Worm (Caenorhabditis elegans): Measurements from ENCODE around the gene K05F6.10.

DNA sequence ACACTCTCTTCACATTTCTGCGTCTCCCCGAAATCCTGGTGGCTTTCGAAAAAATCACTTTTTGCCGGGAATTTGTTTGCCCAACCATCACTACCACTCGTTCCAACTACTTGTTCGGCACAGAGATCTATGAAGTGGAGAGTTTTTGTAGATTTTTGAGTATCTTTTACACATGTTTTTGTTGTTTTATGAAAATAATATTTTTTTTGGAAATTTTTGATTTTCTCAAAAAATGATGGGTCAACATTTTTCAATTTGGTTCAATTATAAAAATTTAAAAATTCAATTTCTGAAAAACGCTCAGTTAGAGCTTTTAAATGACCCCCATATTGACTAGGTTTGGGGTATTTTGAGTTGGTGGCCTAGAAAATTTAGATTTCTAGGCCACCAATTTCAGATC, 50.4 kb downstream of the K05F6.10 start, which contains the start of gene Y51H7BR.7:
- TF ChIP-seq fos-1 (tag; optimal IDR thresholded peaks at IDR 0.05) (no peak), F13H6.1 (tag; optimal IDR thresholded peaks at IDR 0.05) (no peak), nhr-23 (tag; optimal IDR thresholded peaks at IDR 0.05) (no peak), unc-62 (GFP tag; optimal IDR thresholded peaks at IDR 0.05) (no peak), aly-2 (tag; optimal IDR thresholded peaks at IDR 0.05) (no peak), unc-39 (tag; optimal IDR thresholded peaks at IDR 0.05) (no peak), ZK546.5 (tag; optimal IDR thresholded peaks at IDR 0.05) (no peak), lin-11 (tag; optimal IDR thresholded peaks at IDR 0.05) (no peak)

All from whole organism, L2 larva.